Worm (Caenorhabditis elegans): ENCODE measurements around the gene F10E9.2.

F10E9.2 gene

DNA sequence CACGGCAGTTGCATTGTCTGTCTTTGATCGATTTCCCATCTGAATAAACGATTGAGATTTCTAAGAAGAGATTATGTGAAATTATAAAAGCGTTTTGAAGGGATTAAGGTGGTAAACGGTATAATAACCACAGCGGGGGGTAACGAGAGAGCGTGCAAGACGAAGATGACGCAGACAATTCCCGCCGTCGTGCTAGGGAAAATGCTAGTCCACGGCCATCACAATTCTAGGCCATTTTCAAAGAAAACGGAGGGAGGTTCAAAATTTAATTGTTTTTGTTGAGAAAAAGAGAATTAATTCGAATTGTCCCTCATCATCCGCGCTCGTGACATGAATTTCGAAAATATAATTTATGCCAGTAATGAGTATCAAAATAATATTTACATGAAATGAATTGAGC is 6.6 kb downstream of the F10E9.2 start, which contains the start of gene F10E9.11 (continued):
- 0 out of 2 replicates have a peak, but pooled peaks have one; percentile 55 for TF ChIP-seq ceh-91 (GFP tag; IDR thresholded peaks at IDR 0.05)
- no peak for TF ChIP-seq F10E7.11 (tag; optimal IDR thresholded peaks at IDR 0.05)
- peak; percentile 70 for TF ChIP-seq D2030.7 (GFP tag; IDR thresholded peaks at IDR 0.05)
- peak; percentile 11 to 68 (median 28) for TF ChIP-seq lin-35 (GFP tag; optimal IDR thresholded peaks at IDR 0.05)
- peak; percentile 39 for TF ChIP-seq ztf-18 (tag; optimal IDR thresholded peaks at IDR 0.05)
- TF ChIP-seq F23B12.7 (tag; optimal IDR thresholded peaks at IDR 0.05; ENCODE audit: insufficient read depth): peak; percentile 39
- TF ChIP-seq snpc-1.3 (tag; optimal IDR thresholded peaks at IDR 0.05; ENCODE audit: insufficient read depth): peak; percentile 43

DNA sequence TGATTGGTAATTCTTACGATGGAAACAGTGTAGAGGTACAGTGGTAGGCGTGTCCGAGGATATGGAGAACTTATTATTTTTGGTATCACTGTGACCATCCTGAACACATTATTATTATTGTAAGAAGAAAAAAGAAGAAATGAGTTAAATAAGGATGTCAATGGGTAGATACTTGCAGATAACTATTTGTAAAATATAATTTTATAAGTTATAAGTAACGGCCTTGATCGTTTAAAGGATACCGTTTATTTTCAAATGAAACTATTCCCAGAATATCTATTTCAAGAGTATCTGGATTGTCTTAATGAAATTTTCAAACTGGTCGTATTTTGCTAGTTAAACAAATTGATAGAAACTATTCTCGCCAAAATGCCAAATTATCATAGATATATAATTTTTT is 7.7 kb downstream of the F10E9.2 start, which contains the start of gene F10E9.10:
Gene F10E9.10 (minus strand): TSS at position 101 of the 400 bp plus-strand sequence.
- TF ChIP-seq somi-1 (GFP tag; optimal IDR thresholded peaks at IDR 0.05) (no peak), attf-5 (GFP tag; optimal IDR thresholded peaks at IDR 0.05) (no peak), egrh-3 (GFP tag; IDR thresholded peaks at IDR 0.05) (no peak), F52B5.7 (tag; optimal IDR thresholded peaks at IDR 0.05) (no peak), hlh-26 (GFP tag; conservative IDR thresholded peaks at IDR 0.05) (no peak), tbp1 (GFP tag; optimal IDR thresholded peaks at IDR 0.05) (no peak), hlh-12 (tag; optimal IDR thresholded peaks at IDR 0.05) (no peak), B0035.1 (tag; optimal IDR thresholded peaks at IDR 0.05) (no peak), gei-17 (GFP tag; optimal IDR thresholded peaks at IDR 0.05) (no peak), ekl-4 (GFP tag; IDR thresholded peaks at IDR 0.05) (no peak), chd-7 (tag; optimal IDR thresholded peaks at IDR 0.05) (no peak), lag-1 (GFP tag; IDR thresholded peaks at IDR 0.05) (no peak), ccch-3 (GFP tag; optimal IDR thresholded peaks at IDR 0.05) (no peak), D2030.7 (GFP tag; IDR thresholded peaks at IDR 0.05) (no peak), aptf-3 (GFP tag; IDR thresholded peaks at IDR 0.05) (no peak), rcor-1 (GFP tag; IDR thresholded peaks at IDR 0.05) (no peak)

DNA sequence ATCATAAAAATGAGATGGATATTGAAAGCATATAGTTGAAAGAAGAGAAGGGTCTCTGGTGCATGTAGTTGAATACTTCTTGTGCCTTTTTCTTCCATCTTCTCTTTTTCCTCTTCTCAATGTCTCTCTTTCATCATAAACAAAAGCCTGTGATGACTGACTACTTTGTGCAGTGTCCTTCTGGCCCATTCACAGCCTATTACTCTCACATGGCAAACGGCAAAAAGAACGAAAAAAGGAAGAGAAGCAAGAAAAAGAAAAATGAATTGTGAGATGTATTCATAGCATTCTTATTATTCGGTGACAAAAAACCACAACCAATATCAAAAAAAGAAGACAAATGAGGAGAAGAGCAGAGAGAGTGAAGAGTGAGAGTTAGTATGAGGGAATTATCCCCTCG is 8.7 kb downstream of the F10E9.2 start:
- TF ChIP-seq nfyb-1 (GFP tag; IDR thresholded peaks at IDR 0.05) (no peak), F57C9.4 (tag; optimal IDR thresholded peaks at IDR 0.05) (no peak), lsy-27 (tag; optimal IDR thresholded peaks at IDR 0.05; ENCODE audit: borderline replicate concordance, insufficient read depth) (no peak), zfh-2 (GFP tag; conservative IDR thresholded peaks at IDR 0.05) (no peak), Y53F4B.3 (GFP tag; IDR thresholded peaks at IDR 0.05) (no peak), attf-5 (GFP tag; optimal IDR thresholded peaks at IDR 0.05) (no peak), him-1 (tag; optimal IDR thresholded peaks at IDR 0.05) (no peak), atf-7 (tag; optimal IDR thresholded peaks at IDR 0.05) (no peak), attf-3 (GFP tag; conservative IDR thresholded peaks at IDR 0.05) (no peak), unc-130 (GFP tag; optimal IDR thresholded peaks at IDR 0.05) (no peak), ceh-40 (GFP tag; IDR thresholded peaks at IDR 0.05) (no peak), rec-8 (tag; optimal IDR thresholded peaks at IDR 0.05) (no peak), B0261.1 (tag; optimal IDR thresholded peaks at IDR 0.05) (no peak), gei-17 (GFP tag; optimal IDR thresholded peaks at IDR 0.05) (no peak)

DNA sequence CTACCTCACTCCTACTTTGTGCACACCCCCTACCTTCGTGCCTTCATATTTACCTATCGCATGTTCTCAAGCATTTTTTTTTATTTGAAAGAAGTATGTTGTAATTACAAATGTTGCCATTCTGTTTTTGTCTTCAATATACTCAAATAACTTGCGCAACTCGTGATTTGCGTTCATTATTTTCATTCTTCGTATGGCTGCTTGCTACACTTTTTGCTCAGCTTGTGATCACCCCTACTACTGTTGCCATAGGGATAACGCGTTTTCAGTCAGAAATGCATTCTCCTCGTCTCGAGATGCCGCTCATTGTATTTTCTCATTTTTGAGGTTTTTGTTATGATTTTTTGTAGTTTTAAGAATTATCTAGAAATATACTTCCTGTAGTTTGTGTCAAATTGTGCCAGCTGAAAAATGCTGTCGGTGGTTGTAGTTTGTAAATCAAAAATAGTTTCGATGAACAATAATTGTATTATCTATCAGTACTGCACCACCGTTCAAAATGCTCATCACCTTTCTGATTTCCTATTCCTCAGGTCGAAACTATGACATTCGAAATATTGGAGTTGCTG is 10.2 kb downstream of the F10E9.2 start, which contains the start of gene F10E9.1:
Gene F10E9.1 (plus strand): TSS at position 519 of the 569 bp plus-strand sequence.
- no peak for TF ChIP-seq ztf-25 (GFP tag; IDR thresholded peaks at IDR 0.05)
- TF ChIP-seq ama-1 (optimal IDR thresholded peaks at IDR 0.05): no peak
- TF ChIP-seq ama-1 (GFP tag; optimal IDR thresholded peaks at IDR 0.05): no peak
- no peak for TF ChIP-seq F55B11.4 (tag; optimal IDR thresholded peaks at IDR 0.05; ENCODE audit: borderline replicate concordance, insufficient read depth)
- TF ChIP-seq F39B2.1 (GFP tag; IDR thresholded peaks at IDR 0.05): no peak
- no peak for TF ChIP-seq cebp-2 (GFP tag; IDR thresholded peaks at IDR 0.05)
- no peak for TF ChIP-seq lsy-27 (tag; optimal IDR thresholded peaks at IDR 0.05; ENCODE audit: borderline replicate concordance, insufficient read depth)
- no peak for TF ChIP-seq lin-54 (GFP tag; optimal IDR thresholded peaks at IDR 0.05)
- no peak for TF ChIP-seq Y67H2A.10 (GFP tag; conservative IDR thresholded peaks at IDR 0.05)
- TF ChIP-seq B0035.1 (tag; optimal IDR thresholded peaks at IDR 0.05): no peak
- TF ChIP-seq ets-4 (GFP tag; optimal IDR thresholded peaks at IDR 0.05): no peak
- no peak for TF ChIP-seq hmg-1.2 (GFP tag; IDR thresholded peaks at IDR 0.05)
- no peak for TF ChIP-seq F23B12.7 (tag; optimal IDR thresholded peaks at IDR 0.05; ENCODE audit: insufficient read depth)
- no peak for TF ChIP-seq mxl-1 (tag; optimal IDR thresholded peaks at IDR 0.05)
